Worm (Caenorhabditis elegans) whole organism, midembryonic: Measurements from ENCODE around the gene cpt-6.

Source experiments
- T22C8.4 ChIP-seq: fragments of 200-800 bp; sonication (Bioruptor generic); IDR thresholded peaks from 2 replicates; pipeline ENCODE4 v1.3.6; 2022; ENCODE audit warnings: missing genetic modification characterization, missing compliant biosample characterization
- cog-1 ChIP-seq: sonication (generic microtip); optimal IDR thresholded peaks from 2 replicates; lab custom pipeline; 2016; ENCODE audit warnings: missing genetic modification characterization, missing compliant biosample characterization
- flt-1 ChIP-seq: fragments of 200-800 bp; sonication (Bioruptor generic); IDR thresholded peaks from 2 replicates; pipeline ENCODE4 v1.3.6; 2022; ENCODE audit warnings: missing genetic modification characterization, missing compliant biosample characterization
- klf-2 ChIP-seq: fragments of 200-800 bp; sonication (Bioruptor generic); conservative IDR thresholded peaks from 2 replicates; pipeline ENCODE4 v1.3.6; 2022; ENCODE audit warnings: missing genetic modification reagents, missing genetic modification characterization, missing compliant biosample characterization
- med-1 ChIP-seq: sonication (generic microtip); optimal IDR thresholded peaks from 2 replicates; lab custom pipeline; 2017; ENCODE audit warnings: missing genetic modification characterization, mild to moderate bottlenecking, missing compliant biosample characterization, antibody characterized with exemption, missing genetic modification reagents; ENCODE audit not compliant: insufficient read depth
- ref-1 ChIP-seq: fragments of 200-800 bp; sonication (Bioruptor generic); conservative IDR thresholded peaks from 2 replicates; pipeline ENCODE4 v1.3.6; 2022; ENCODE audit warnings: missing genetic modification reagents, missing genetic modification characterization, missing compliant biosample characterization
- tab-1 ChIP-seq: fragments of 200-800 bp; sonication (Bioruptor generic); IDR thresholded peaks from 2 replicates; pipeline ENCODE4 v1.3.6; 2022; ENCODE audit warnings: missing genetic modification characterization, missing compliant biosample characterization
- ztf-23 ChIP-seq: fragments of 200-800 bp; sonication (Bioruptor generic); IDR thresholded peaks from 2 replicates; pipeline ENCODE4 v1.3.6; 2022; ENCODE audit warnings: missing genetic modification reagents, missing genetic modification characterization, missing compliant biosample characterization
- ztf-29 ChIP-seq: fragments of 200-800 bp; sonication (Bioruptor generic); IDR thresholded peaks from 2 replicates; pipeline ENCODE4 v1.3.6; 2022; ENCODE audit warnings: missing genetic modification reagents, missing genetic modification characterization, missing compliant biosample characterization

The cpt-6 gene

DNA sequence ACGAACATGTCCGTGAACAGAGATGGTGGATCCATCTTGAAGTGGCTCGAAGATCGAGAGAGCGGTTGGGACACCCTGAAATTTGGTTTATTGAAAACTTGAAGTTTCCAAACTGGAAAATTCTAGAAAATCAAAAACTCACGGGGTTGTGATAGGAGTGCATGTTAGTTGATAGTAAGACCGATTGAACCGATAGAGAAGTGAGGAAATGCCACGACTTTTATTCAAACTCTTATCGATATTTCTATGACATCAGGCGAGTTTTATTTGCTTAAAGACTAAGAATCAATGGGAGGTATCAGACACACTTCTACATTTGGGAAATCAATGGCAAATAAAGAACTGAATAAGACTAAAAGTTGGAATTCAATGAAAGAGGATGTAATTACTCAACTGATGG lies 4.9 kb downstream of the cpt-6 start, which contains the start of gene lec-10:
TSS of gene lec-10 (minus strand) at position 272 of the 400 bp plus-strand sequence.
- no peak for TF ChIP-seq ref-1 (GFP tag; lab: Robert Waterston, UW)
- no peak for TF ChIP-seq ztf-23 (GFP tag; lab: Robert Waterston, UW)
- TF ChIP-seq T22C8.4: 0 out of 2 replicates have a peak, but pooled peaks have one; percentile 12
- no peak for TF ChIP-seq tab-1

DNA sequence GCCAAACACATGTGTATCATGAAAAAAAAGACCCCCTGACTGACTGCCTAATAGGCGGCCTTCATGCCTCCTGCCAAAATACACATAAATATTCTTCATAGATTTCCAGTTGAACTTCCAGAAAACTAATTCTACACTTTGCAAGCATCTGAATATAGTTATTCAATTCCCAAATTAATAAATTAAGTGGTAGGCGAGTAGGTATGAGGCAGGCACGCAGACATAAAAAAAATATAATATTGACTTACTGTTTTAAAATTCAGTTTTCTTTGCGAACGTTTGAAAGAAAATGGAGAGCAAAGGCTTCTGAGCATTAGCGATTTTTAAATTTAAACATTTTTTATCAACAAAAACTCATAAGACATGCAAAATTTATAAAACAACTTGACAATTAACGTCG lies 5.8 kb downstream of the cpt-6 start:
- no peak for TF ChIP-seq T22C8.4
- TF ChIP-seq flt-1 (GFP tag; lab: Robert Waterston, UW): no peak
- no peak for TF ChIP-seq cog-1
- TF ChIP-seq ztf-23 (GFP tag; lab: Robert Waterston, UW): no peak
- no peak for TF ChIP-seq ztf-29 (GFP tag; lab: Robert Waterston, UW)
- TF ChIP-seq ref-1 (GFP tag; lab: Robert Waterston, UW): no peak
- no peak for TF ChIP-seq klf-2
- TF ChIP-seq tab-1: no peak
- no peak for TF ChIP-seq med-1 (GFP tag; lab: Kevin White, UChicago)

DNA sequence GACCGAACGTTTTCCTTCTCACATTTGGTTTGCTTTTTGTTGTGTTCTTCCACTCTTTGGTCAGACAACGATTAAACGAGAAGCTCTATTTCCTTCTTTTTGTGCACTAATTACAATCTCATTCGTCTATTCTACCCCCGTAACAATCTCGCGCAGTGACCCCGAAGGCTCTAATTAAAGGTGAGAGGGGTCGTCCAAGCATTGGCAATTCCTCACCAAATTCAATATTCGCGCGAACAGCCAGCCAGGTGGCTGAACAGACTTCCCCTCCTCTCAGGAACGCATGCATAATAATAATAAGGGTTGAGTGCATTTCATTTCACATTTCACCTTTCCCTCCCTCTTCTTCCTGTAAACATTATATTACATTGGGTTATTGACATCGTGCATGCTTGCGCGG lies 8.6 kb downstream of the cpt-6 start:
- TF ChIP-seq cog-1: peak; percentile 12
- no peak for TF ChIP-seq med-1 (GFP tag; lab: Kevin White, UChicago)
- no peak for TF ChIP-seq ztf-23 (GFP tag; lab: Robert Waterston, UW)
- no peak for TF ChIP-seq klf-2
- TF ChIP-seq T22C8.4: no peak

DNA sequence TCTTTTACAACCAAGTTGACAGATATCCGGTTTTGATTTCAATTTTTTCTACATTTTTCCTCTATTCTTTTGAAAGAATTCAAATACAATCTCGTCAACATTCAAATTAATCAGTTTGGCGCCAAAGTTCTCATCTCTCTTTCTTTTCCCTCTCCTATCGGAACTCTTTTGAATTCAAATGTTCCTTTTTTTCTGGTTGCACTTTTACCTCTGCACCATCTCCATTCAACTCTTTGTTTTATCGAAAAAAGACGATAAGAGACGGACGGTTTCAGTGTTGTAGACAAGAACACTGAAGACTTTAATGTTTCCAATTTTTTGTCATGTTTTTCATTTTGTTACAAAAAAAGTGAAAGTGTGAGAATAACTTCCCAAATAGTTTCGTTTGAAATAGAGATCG lies 17.7 kb downstream of the cpt-6 start:
- TF ChIP-seq tab-1: no peak
- no peak for TF ChIP-seq ztf-23 (GFP tag; lab: Robert Waterston, UW)
- TF ChIP-seq T22C8.4: no peak
- no peak for TF ChIP-seq med-1 (GFP tag; lab: Kevin White, UChicago)
- TF ChIP-seq ztf-29 (GFP tag; lab: Robert Waterston, UW): no peak
- TF ChIP-seq cog-1: no peak
- no peak for TF ChIP-seq klf-2
- TF ChIP-seq flt-1 (GFP tag; lab: Robert Waterston, UW): no peak
- no peak for TF ChIP-seq ref-1 (GFP tag; lab: Robert Waterston, UW)

DNA sequence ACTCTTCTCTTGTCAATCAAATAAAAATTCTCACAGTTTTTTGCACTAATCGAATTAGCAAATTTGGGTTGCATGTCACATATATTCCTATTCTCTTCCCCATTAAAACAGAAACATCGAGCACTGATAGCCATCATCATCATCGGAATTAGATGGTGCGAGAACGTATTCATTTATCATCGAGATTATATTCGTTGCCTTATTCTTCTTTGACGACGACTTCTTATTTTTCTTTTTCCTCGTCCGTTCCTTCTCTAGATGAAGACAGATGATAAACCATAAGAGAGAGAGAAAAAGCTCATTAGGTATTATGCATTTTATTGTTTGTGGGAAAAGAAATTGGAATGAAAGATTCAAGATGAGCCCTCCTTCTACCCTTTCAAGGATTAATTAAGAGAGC lies 22.5 kb downstream of the cpt-6 start:
- no peak for TF ChIP-seq med-1 (GFP tag; lab: Kevin White, UChicago)
- TF ChIP-seq ztf-29 (GFP tag; lab: Robert Waterston, UW): no peak
- TF ChIP-seq cog-1: no peak
- no peak for TF ChIP-seq ztf-23 (GFP tag; lab: Robert Waterston, UW)
- no peak for TF ChIP-seq flt-1 (GFP tag; lab: Robert Waterston, UW)
- TF ChIP-seq tab-1: no peak
- TF ChIP-seq T22C8.4: no peak
- TF ChIP-seq ref-1 (GFP tag; lab: Robert Waterston, UW): no peak
- TF ChIP-seq klf-2: no peak

DNA sequence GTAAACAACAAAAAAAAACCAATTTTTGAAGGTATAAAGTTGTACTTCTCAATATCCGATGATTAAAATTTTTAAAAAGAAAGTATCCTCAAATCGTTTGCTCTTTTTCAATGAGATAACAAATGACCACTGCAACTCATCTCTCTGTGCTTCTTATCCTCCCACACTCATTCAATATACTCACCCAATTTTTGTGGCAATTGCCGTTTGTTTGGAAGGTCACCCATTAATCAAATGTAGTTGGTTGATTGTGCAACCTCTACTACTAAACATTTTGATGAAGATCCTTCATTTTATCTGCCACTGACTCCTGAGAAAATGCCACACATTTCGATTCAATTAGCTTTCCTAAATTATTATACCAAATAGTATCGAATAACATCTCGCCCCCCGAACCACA lies 26.0 kb downstream of the cpt-6 start:
- TF ChIP-seq tab-1 (no peak), flt-1 (GFP tag; lab: Robert Waterston, UW) (no peak), ref-1 (GFP tag; lab: Robert Waterston, UW) (no peak), med-1 (GFP tag; lab: Kevin White, UChicago) (no peak), ztf-29 (GFP tag; lab: Robert Waterston, UW) (no peak), cog-1 (no peak), klf-2 (no peak), ztf-23 (GFP tag; lab: Robert Waterston, UW) (no peak), T22C8.4 (no peak)

DNA sequence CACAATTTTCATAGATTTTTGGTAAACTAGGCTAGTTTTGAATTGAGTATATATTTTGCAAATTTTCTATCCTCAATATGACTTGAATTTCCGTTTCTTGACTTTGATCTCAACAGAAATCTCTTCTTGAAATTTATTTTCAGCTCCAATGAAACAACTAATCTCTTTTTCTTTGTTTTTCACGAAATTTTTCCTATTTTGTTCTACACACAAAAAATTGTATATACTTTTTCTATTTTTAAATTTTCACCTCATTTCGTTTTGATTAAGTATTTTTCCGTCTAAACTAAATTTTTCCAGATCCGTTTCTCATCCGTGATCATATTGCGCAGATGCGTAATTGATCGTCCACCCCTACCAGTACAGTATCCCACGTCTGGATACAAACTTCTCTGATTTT lies 29.0 kb downstream of the cpt-6 start, which contains the start of gene unc-83:
TSS of gene unc-83 (plus strand) at position 301 of the 400 bp plus-strand sequence.
- TF ChIP-seq tab-1 (no peak), med-1 (GFP tag; lab: Kevin White, UChicago) (no peak), ref-1 (GFP tag; lab: Robert Waterston, UW) (no peak), ztf-29 (GFP tag; lab: Robert Waterston, UW) (no peak), klf-2 (no peak), T22C8.4 (no peak), cog-1 (no peak), ztf-23 (GFP tag; lab: Robert Waterston, UW) (no peak), flt-1 (GFP tag; lab: Robert Waterston, UW) (no peak)

DNA sequence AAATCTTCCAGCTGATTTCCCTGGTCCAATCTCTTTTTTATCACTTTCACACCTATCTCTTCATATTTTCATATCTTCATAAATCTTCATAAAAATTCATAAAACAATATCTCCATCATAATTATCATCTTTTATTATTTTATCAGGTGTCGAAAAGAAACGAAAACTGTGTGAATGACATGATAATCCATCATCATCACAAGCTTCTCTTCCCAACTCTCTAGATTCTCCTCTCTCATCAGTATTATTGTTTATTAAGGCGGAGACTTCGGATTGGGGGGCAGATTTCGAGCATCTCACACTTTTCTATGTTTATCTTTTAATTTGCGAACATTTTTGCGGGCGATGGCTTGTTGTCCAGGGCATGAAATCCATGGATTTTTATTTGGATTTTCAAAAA lies 29.5 kb downstream of the cpt-6 start:
- TF ChIP-seq ref-1 (GFP tag; lab: Robert Waterston, UW): no peak

DNA sequence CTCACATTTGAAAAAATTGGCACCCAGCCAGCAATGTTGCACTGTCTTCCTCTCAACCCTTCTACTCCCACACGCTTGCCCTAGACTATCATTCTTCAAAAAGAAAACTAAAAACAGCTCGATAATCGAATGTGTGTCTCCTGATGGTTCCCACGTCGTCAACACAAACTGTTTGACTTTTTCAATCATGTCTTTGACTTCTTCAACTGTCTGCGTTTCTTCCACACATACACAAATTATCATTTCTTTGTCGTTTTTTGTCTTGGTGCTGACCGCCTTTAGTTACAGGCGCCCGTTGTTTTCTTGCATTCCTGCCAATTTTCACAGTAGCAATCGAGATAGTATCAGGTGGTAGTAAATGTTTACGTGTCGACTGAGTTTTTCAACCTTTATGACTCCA lies 31.1 kb downstream of the cpt-6 start:
- TF ChIP-seq klf-2 (no peak), tab-1 (no peak), ref-1 (GFP tag; lab: Robert Waterston, UW) (no peak), med-1 (GFP tag; lab: Kevin White, UChicago) (no peak)

DNA sequence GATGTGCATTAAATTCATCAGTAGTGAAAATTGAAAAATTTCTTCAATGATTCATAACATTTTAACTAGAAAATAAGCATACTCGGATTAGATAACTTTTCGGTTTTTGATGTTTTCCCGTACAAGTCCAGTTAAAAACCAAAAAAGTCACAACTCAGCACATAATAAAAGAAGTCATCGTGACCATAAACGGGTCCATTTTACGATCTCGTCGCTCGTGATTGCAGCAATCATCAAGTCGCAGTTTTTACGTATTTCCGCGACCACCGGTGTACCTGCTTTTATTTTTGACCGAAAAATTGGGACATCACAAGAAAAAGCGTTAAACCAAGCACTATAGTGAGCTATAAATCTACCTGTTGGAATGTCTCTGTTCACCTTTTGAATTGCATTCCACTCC lies 32.5 kb downstream of the cpt-6 start:
- no peak for TF ChIP-seq ref-1 (GFP tag; lab: Robert Waterston, UW)
- TF ChIP-seq ztf-29 (GFP tag; lab: Robert Waterston, UW): no peak
- TF ChIP-seq T22C8.4: no peak
- TF ChIP-seq ztf-23 (GFP tag; lab: Robert Waterston, UW): no peak
- no peak for TF ChIP-seq cog-1
- TF ChIP-seq tab-1: no peak
- TF ChIP-seq med-1 (GFP tag; lab: Kevin White, UChicago): no peak
- TF ChIP-seq klf-2: no peak
- no peak for TF ChIP-seq flt-1 (GFP tag; lab: Robert Waterston, UW)
